Worm (Caenorhabditis elegans) whole organism, early embryonic: ENCODE results near the gene C49F8.1.

Experiments
- B0310.2 ChIP-seq: sonication (generic microtip); optimal IDR thresholded peaks from 2 replicates; lab custom pipeline; 2016; ENCODE audit warnings: mild to moderate bottlenecking, missing genetic modification characterization, missing compliant biosample characterization
- F13C5.2 ChIP-seq: sonication (generic microtip); optimal IDR thresholded peaks from 2 replicates; lab custom pipeline; 2017; ENCODE audit warnings: mild to moderate bottlenecking, missing genetic modification characterization, inconsistent platforms, missing compliant biosample characterization
- aly-1 ChIP-seq: sonication (generic microtip); optimal IDR thresholded peaks from 2 replicates; lab custom pipeline; 2016; ENCODE audit warnings: missing genetic modification characterization, missing compliant biosample characterization
- ama-1 ChIP-seq: fragments of 150-350 bp; optimal IDR thresholded peaks from 2 replicates; lab custom pipeline; 2014
- ceh-13 ChIP-seq: fragments of 200-800 bp; sonication (Bioruptor generic); optimal IDR thresholded peaks from 2 replicates; lab custom pipeline; 2018; ENCODE audit warnings: mild to moderate bottlenecking, missing genetic modification characterization, missing compliant biosample characterization
- ceh-36 ChIP-seq: sonication (generic microtip); optimal IDR thresholded peaks from 2 replicates; lab custom pipeline; 2016; ENCODE audit warnings: missing genetic modification characterization, inconsistent platforms, missing compliant biosample characterization
- ets-7 ChIP-seq: sonication (generic microtip); optimal IDR thresholded peaks from 2 replicates; lab custom pipeline; 2016; ENCODE audit warnings: missing genotype, missing genetic modification characterization, missing compliant biosample characterization
- flt-1 ChIP-seq: fragments of 200-800 bp; sonication (Bioruptor generic); IDR thresholded peaks from 2 replicates; pipeline ENCODE4 v1.3.6; 2022; ENCODE audit warnings: missing genetic modification characterization, missing compliant biosample characterization
- hmbx-1 ChIP-seq: sonication (generic microtip); optimal IDR thresholded peaks from 2 replicates; lab custom pipeline; 2016; ENCODE audit warnings: mild to moderate bottlenecking, missing genetic modification characterization, missing compliant biosample characterization
- hmg-4 ChIP-seq: fragments of 200-800 bp; sonication (Bioruptor generic); optimal IDR thresholded peaks from 2 replicates; lab custom pipeline; 2018; ENCODE audit warnings: mild to moderate bottlenecking, missing genetic modification characterization, missing compliant biosample characterization
- hnd-1 ChIP-seq: sonication (generic microtip); optimal IDR thresholded peaks from 2 replicates; lab custom pipeline; 2016; ENCODE audit warnings: missing genetic modification characterization, missing compliant biosample characterization
- pes-1 ChIP-seq: fragments of 200-800 bp; sonication (Bioruptor generic); IDR thresholded peaks from 2 replicates; pipeline ENCODE4 v1.3.6; 2022; ENCODE audit warnings: missing genetic modification reagents, missing genetic modification characterization, missing compliant biosample characterization
- scrt-1 ChIP-seq: fragments of 200-800 bp; sonication (Bioruptor generic); IDR thresholded peaks from 2 replicates; pipeline ENCODE4 v1.3.6; 2022; ENCODE audit warnings: missing genetic modification characterization, missing compliant biosample characterization
- sea-1 ChIP-seq: fragments of 200-800 bp; sonication (Bioruptor generic); conservative IDR thresholded peaks from 2 replicates; pipeline ENCODE4 v1.3.6; 2022; ENCODE audit warnings: missing genetic modification characterization, missing compliant biosample characterization
- tbx-11 ChIP-seq: fragments of 200-800 bp; sonication (Bioruptor generic); IDR thresholded peaks from 2 replicates; pipeline ENCODE4 v1.3.6; 2022; ENCODE audit warnings: missing genetic modification characterization, missing compliant biosample characterization
- tbx-37 ChIP-seq: fragments of 200-800 bp; sonication (Bioruptor generic); conservative IDR thresholded peaks from 2 replicates; pipeline ENCODE4 v1.3.6; 2022; ENCODE audit warnings: missing genetic modification reagents, missing genetic modification characterization, missing compliant biosample characterization
- tra-4 ChIP-seq: sonication (generic microtip); optimal IDR thresholded peaks from 2 replicates; lab custom pipeline; 2017; ENCODE audit warnings: missing genetic modification characterization, missing compliant biosample characterization

C49F8.1 gene

DNA sequence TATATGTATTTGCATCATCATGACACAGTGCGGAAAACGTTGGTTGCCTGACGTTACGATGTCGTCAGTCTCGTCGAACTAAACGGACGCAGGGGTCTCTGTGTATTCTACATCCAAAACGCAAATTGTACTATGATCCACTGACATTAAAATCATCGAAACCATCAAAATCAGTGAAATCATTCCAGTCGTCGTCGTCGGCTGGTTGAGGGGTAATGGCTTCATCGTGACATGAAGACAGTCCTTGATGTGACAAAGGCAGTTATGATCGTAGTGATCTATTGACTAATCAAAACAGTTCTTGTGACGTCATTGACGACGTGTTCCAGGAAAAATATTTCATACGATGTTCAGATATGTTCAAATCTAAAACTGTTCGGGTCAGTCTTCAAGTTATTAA is 7.1 kb downstream of the C49F8.1 start:
- TF ChIP-seq tra-4 (tag; lab: Kevin White, UChicago) (no peak), B0310.2 (tag; lab: Kevin White, UChicago) (no peak), pes-1 (GFP tag; lab: Robert Waterston, UW) (no peak), hmg-4 (GFP tag; lab: Kevin White, UChicago) (no peak), tbx-37 (GFP tag; lab: Robert Waterston, UW) (no peak), hmbx-1 (no peak), ama-1 (no peak), ets-7 (tag; lab: Kevin White, UChicago) (no peak), flt-1 (no peak), ceh-36 (tag; lab: Kevin White, UChicago) (no peak), ceh-13 (GFP tag; lab: Kevin White, UChicago) (no peak)

DNA sequence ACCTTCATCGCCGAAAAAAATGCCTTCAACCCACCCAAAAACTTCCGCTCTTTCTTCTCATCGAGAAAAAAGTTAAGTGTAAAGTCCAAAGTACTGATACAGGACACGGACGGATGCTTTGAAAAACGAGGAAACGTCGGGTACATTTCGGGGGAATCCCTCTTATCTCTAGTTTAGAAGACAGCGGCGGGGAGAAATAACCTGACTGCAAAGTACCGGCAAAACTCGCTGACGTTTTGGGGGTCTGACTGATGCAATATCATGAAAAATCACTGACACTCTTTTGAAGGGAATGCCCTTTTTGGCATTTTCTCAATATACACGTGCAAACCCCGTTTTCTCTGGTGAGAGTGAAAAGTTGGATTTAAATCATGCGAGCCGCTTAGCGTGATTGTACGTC is 8.3 kb downstream of the C49F8.1 start:
- TF ChIP-seq hnd-1 (tag; lab: Kevin White, UChicago) (no peak), scrt-1 (no peak), B0310.2 (tag; lab: Kevin White, UChicago) (no peak), flt-1 (no peak), ama-1 (no peak)

DNA sequence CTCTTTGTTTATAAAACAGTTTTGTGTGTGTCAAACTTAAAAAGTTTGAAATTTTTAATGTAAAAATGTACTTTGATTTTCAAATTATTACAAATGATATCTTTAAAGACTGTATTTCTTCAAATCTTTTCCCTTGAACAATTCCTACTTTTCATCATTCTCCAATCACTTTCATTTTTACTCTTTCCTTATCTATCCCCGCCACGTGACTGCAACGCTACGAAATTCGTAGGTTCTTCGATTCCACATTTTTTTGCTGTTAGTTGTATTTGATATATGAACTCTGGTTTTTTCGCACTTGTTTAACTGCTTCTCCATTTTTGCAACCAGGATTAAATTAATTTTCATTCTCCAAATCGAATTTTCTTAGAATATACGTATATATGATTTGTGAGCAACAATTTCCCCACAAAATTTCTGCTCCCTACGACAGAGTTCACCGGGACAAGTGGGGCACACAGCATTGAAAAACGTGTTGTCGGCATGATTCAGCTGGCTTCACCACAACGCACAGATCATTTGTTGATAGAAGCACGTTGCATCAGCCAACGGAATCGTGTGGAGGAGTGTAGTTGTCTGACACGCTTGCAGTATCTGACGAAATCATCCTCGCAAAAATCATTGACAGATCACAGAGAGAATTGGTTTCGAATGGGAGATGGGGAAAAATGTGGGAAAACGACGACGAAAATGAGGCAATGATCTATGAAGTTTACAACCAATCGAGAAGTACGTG is 10.0 kb downstream of the C49F8.1 start:
- TF ChIP-seq tbx-37 (GFP tag; lab: Robert Waterston, UW) (no peak), pes-1 (GFP tag; lab: Robert Waterston, UW) (no peak), hmbx-1 (no peak), ceh-13 (GFP tag; lab: Kevin White, UChicago) (no peak), tra-4 (tag; lab: Kevin White, UChicago) (no peak), hnd-1 (tag; lab: Kevin White, UChicago) (no peak), ets-7 (tag; lab: Kevin White, UChicago) (no peak), flt-1 (no peak), tbx-11 (GFP tag; lab: Robert Waterston, UW) (no peak), aly-1 (tag; lab: Kevin White, UChicago) (no peak), F13C5.2 (no peak), B0310.2 (tag; lab: Kevin White, UChicago) (no peak), ama-1 (no peak), scrt-1 (no peak), hmg-4 (GFP tag; lab: Kevin White, UChicago) (no peak), sea-1 (no peak)

DNA sequence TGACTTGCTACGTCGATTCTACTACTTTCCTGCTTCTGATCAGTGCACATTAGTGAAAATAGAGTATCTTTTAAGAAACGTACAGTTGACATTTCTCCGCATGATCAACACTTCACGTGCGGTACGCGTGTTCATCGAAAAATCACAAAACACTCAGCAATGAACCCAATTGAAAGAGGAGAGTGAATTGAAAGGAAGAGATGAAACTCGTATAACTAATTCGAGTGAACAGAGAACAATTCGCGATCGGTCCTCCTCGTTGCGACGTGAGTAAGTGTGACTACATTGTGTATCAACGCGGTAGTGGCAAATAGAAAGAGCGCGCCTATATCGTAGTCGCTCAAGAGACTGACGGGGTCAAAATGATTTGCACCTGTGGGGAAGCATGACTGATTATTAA is 11.3 kb downstream of the C49F8.1 start:
- TF ChIP-seq hmbx-1 (no peak), ceh-13 (GFP tag; lab: Kevin White, UChicago) (no peak), tra-4 (tag; lab: Kevin White, UChicago) (no peak), hmg-4 (GFP tag; lab: Kevin White, UChicago) (no peak), ets-7 (tag; lab: Kevin White, UChicago) (no peak), sea-1 (no peak)

DNA sequence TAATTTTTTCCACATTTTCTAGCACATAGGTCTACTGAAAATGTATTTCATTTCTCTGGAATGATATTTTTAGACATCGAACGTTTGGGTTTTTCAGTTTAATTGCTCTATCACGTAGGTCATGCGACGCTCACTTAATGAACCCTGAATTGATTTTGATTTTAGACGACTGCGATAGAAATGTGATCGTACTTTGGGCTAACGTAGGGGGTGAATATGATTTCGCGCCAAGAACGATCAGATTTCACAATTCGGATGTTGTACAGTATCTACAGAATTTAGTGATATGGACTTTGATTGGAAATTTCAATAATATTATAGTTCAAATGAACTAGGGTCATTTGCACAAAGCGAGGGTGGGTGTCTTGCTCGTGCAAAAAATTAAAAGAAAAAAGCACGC is 12.6 kb downstream of the C49F8.1 start:
- no peak for TF ChIP-seq ceh-13 (GFP tag; lab: Kevin White, UChicago)

DNA sequence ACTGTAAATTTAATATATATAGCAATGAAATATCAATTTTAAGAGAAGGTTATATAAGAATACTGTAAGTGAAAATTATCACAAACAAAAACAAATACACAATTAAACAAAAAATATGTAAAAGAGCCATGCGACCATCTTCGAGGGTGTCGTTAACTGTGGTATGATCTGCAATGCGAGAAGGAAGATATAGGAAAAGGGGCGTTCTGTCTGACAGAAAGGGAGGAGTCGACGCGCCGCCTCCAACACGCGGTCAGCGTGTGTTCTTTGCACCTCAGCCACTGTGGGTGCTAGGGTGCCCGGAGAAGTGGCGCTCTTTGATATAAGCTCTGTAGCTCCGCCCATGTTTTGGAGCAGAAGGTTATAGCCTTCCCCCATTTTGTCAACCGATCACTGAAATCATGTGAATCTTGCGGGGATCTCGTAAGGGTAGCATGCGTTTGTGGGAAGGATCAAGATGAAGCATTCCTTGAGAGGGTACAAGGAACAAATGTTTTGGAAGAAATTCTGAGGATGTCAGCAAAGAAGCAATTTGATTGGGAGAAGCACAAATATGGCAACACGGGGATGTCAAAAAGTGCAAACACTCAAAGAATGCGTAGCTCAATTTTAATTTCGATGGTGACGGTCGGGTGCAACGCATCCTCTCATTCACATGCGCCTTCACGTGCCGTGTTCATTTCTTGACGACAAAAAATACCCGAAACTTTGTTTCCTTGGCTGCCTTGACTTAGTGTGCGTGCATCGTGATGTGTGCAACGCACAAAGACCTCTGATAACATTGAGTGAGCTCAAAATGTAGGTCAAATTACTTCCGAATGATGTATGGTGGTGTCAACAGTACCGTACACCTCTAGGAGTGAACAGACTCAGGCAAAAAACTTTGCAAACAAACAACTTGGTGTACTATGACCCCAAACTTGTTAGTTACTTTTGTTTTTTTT is 13.7 kb downstream of the C49F8.1 start, which contains the start of gene mxl-3:
mxl-3 (minus strand) TSS at position 1 of the 944 bp plus-strand sequence.
- no peak for TF ChIP-seq ets-7 (tag; lab: Kevin White, UChicago)
- no peak for TF ChIP-seq sea-1
- TF ChIP-seq hmg-4 (GFP tag; lab: Kevin White, UChicago): no peak
- no peak for TF ChIP-seq tra-4 (tag; lab: Kevin White, UChicago)

DNA sequence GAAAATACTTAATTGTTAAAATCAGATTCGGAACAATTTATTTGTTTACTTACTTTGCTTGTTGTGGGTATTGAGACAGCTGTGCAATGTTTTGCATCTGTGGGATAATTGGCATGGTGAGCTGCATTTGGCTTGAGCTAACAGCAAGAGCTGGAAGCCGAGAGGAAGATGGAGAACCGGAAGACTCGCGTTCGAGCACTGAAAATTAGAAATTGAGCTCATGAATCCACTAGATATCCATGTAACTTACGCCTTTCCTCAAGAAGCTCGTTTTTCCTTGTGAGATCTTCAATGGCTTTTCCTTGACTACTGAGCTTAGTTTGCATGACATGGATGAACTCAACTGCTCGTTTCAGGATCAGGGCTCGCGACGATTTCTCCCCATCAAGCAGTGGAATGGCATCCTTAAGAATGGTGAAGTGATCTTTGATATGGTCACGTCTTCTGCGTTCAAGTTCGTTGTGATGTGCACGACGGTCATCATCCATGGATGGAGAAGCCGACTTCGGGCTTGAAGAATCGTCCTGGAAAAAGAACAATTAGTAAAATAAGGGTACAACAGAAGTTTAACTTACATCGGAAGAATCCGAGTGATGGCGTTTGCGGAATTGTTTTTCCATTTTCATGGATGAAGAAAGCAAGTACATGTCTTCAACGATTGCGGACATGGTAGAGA is 14.5 kb downstream of the C49F8.1 start:
- TF ChIP-seq hnd-1 (tag; lab: Kevin White, UChicago) (no peak), hmbx-1 (no peak), pes-1 (GFP tag; lab: Robert Waterston, UW) (no peak), ets-7 (tag; lab: Kevin White, UChicago) (no peak), flt-1 (no peak), B0310.2 (tag; lab: Kevin White, UChicago) (no peak), ama-1 (no peak)
